Worm (Caenorhabditis elegans) whole organism, L2 larva: Measurements from ENCODE around the gene aqp-8.

Experiments
- C34F6.9 ChIP-seq: fragments of 150-350 bp; optimal IDR thresholded peaks from 2 replicates; lab custom pipeline; 2014; ENCODE audit warnings: missing biosample characterization, missing genetic modification characterization
- F13H6.1 ChIP-seq: sonication (generic microtip); optimal IDR thresholded peaks from 2 replicates; lab custom pipeline; 2016; ENCODE audit warnings: missing genetic modification characterization, missing compliant biosample characterization
- R02D3.7 ChIP-seq: fragments of 150-350 bp; optimal IDR thresholded peaks from 2 replicates; lab custom pipeline; 2014; ENCODE audit warnings: missing biosample characterization, missing genetic modification characterization
- Y55F3AM.14 ChIP-seq: fragments of 200-800 bp; sonication (Bioruptor generic); optimal IDR thresholded peaks from 2 replicates; lab custom pipeline; 2018; ENCODE audit warnings: mild to moderate bottlenecking, missing genetic modification characterization, missing compliant biosample characterization
- ZK546.5 ChIP-seq: sonication (generic microtip); optimal IDR thresholded peaks from 2 replicates; lab custom pipeline; 2017; ENCODE audit warnings: missing biosample characterization, missing genetic modification characterization
- aly-2 ChIP-seq: fragments of 150-350 bp; optimal IDR thresholded peaks from 2 replicates; lab custom pipeline; 2014; ENCODE audit warnings: missing biosample characterization, missing genetic modification characterization
- ama-1 ChIP-seq: fragments of 150-350 bp; optimal IDR thresholded peaks from 2 replicates; lab custom pipeline; 2018; ENCODE audit warnings: inconsistent platforms
- blmp-1 ChIP-seq: sonication (generic microtip); optimal IDR thresholded peaks from 2 replicates; lab custom pipeline; 2017; ENCODE audit warnings: missing genetic modification characterization, mild to moderate bottlenecking, missing compliant biosample characterization, antibody characterized with exemption, moderate library complexity; ENCODE audit not compliant: insufficient read depth
- ceh-82 ChIP-seq: fragments of 150-350 bp; optimal IDR thresholded peaks from 2 replicates; lab custom pipeline; 2014; ENCODE audit warnings: missing biosample characterization, missing genetic modification characterization
- crh-2 ChIP-seq: sonication (generic microtip); optimal IDR thresholded peaks from 2 replicates; lab custom pipeline; 2017; ENCODE audit warnings: missing biosample characterization, missing genetic modification characterization
- dmd-4 ChIP-seq: sonication (generic microtip); optimal IDR thresholded peaks from 2 replicates; lab custom pipeline; 2017; ENCODE audit warnings: missing biosample characterization, missing genetic modification characterization
- egl-27 ChIP-seq: sonication (generic microtip); optimal IDR thresholded peaks from 3 replicates; lab custom pipeline; 2017; ENCODE audit warnings: missing biosample characterization, missing genetic modification reagents, missing genetic modification characterization
- elt-1 ChIP-seq: fragments of 150-350 bp; optimal IDR thresholded peaks from 2 replicates; lab custom pipeline; 2014; ENCODE audit warnings: missing biosample characterization, missing genetic modification characterization
- lin-11 ChIP-seq: fragments of 150-350 bp; sonication (generic microtip); optimal IDR thresholded peaks from 2 replicates; lab custom pipeline; 2014; ENCODE audit warnings: missing biosample characterization, missing genetic modification characterization, inconsistent platforms, mixed read lengths
- lin-13 ChIP-seq: fragments of 150-350 bp; optimal IDR thresholded peaks from 2 replicates; lab custom pipeline; 2014; ENCODE audit warnings: missing biosample characterization, missing genetic modification reagents, missing genetic modification characterization
- lin-39 ChIP-seq: fragments of 150-350 bp; optimal IDR thresholded peaks from 2 replicates; lab custom pipeline; 2014; ENCODE audit warnings: missing biosample characterization, missing genetic modification reagents, missing genetic modification characterization
- lsy-2 ChIP-seq, 2 experiments: fragments of 150-350 bp in 1 of 2; sonication (generic microtip) in 1 of 2; optimal IDR thresholded peaks; 2 replicates each; lab custom pipeline; 2014 to 2017; ENCODE audit warnings: missing biosample characterization in 2 of 2, missing genetic modification characterization in 2 of 2
- mab-5 ChIP-seq: fragments of 150-350 bp; optimal IDR thresholded peaks from 2 replicates; lab custom pipeline; 2014; ENCODE audit warnings: missing biosample characterization, missing genetic modification characterization
- mbf-1 ChIP-seq: sonication (generic microtip); optimal IDR thresholded peaks from 2 replicates; lab custom pipeline; 2017; ENCODE audit warnings: missing biosample characterization, missing genetic modification characterization
- mdl-1 ChIP-seq, 2 experiments: fragments of 150-350 bp in 1 of 2; sonication (generic microtip) in 1 of 2; optimal IDR thresholded peaks; 2 replicates each; lab custom pipeline; 2017; ENCODE audit warnings: missing biosample characterization in 2 of 2, missing genetic modification characterization in 2 of 2
- nhr-10 ChIP-seq: sonication (generic microtip); optimal IDR thresholded peaks from 2 replicates; lab custom pipeline; 2017; ENCODE audit warnings: missing biosample characterization, missing genetic modification characterization
- nhr-11 ChIP-seq: fragments of 150-350 bp; optimal IDR thresholded peaks from 2 replicates; lab custom pipeline; 2014; ENCODE audit warnings: missing biosample characterization, missing genetic modification characterization
- nhr-12 ChIP-seq: fragments of 150-350 bp; optimal IDR thresholded peaks from 2 replicates; lab custom pipeline; 2014; ENCODE audit warnings: missing biosample characterization, missing genetic modification characterization
- nhr-21 ChIP-seq: fragments of 150-350 bp; optimal IDR thresholded peaks from 2 replicates; lab custom pipeline; 2014; ENCODE audit warnings: missing biosample characterization, missing genetic modification characterization
- nhr-237 ChIP-seq: fragments of 150-350 bp; optimal IDR thresholded peaks from 2 replicates; lab custom pipeline; 2014; ENCODE audit warnings: missing biosample characterization, missing genetic modification characterization
- nhr-25 ChIP-seq: fragments of 150-350 bp; sonication (generic microtip); optimal IDR thresholded peaks from 3 replicates; lab custom pipeline; 2014; ENCODE audit warnings: missing biosample characterization, missing genetic modification characterization
- nhr-6 ChIP-seq: fragments of 150-350 bp; optimal IDR thresholded peaks from 2 replicates; lab custom pipeline; 2014; ENCODE audit warnings: missing biosample characterization, missing genetic modification characterization
- nhr-77 ChIP-seq: fragments of 150-350 bp; optimal IDR thresholded peaks from 2 replicates; lab custom pipeline; 2014; ENCODE audit warnings: missing biosample characterization, missing genetic modification characterization
- sem-4 ChIP-seq: fragments of 150-350 bp; optimal IDR thresholded peaks from 2 replicates; lab custom pipeline; 2014; ENCODE audit warnings: missing biosample characterization, missing genetic modification reagents, missing genetic modification characterization
- skn-1 ChIP-seq: sonication (generic microtip); optimal IDR thresholded peaks from 2 replicates; lab custom pipeline; 2017; ENCODE audit warnings: missing biosample characterization, missing genetic modification characterization
- sma-3 ChIP-seq: sonication (generic microtip); optimal IDR thresholded peaks from 2 replicates; lab custom pipeline; 2016; ENCODE audit warnings: missing genetic modification reagents, missing genetic modification characterization, missing compliant biosample characterization
- sma-9 ChIP-seq, 2 experiments: fragments of 150-350 bp in 1 of 2; sonication (generic microtip) in 1 of 2; optimal IDR thresholded peaks; 2 replicates each; lab custom pipeline; 2014 to 2016; ENCODE audit warnings: missing genetic modification characterization in 2 of 2, mild to moderate bottlenecking in 1 of 2, missing biosample characterization in 1 of 2, missing compliant biosample characterization in 1 of 2, missing genetic modification reagents in 1 of 2, moderate library complexity in 1 of 2
- unc-62 ChIP-seq: fragments of 150-350 bp; optimal IDR thresholded peaks from 2 replicates; lab custom pipeline; 2014; ENCODE audit warnings: missing biosample characterization, missing genetic modification reagents, missing genetic modification characterization
- ztf-4 ChIP-seq: fragments of 150-350 bp; optimal IDR thresholded peaks from 2 replicates; lab custom pipeline; 2014; ENCODE audit warnings: missing biosample characterization, missing genetic modification characterization

Gene aqp-8

ce11 chrX:4694611-4695370 lies 10.0 kb downstream of the aqp-8 start:
- TF ChIP-seq nhr-77 (tag; lab: Kevin White, UChicago), result no peak
- TF ChIP-seq sem-4, result no peak
- TF ChIP-seq lsy-2 (tag; optimal IDR thresholded peaks at IDR 0.05; lab: Kevin White, UChicago), result no peak
- TF ChIP-seq nhr-25 (tag; lab: Kevin White, UChicago), result peak; percentile 41
- no peak for TF ChIP-seq lin-11 (tag; lab: Kevin White, UChicago)
- no peak for TF ChIP-seq sma-9 (GFP tag; optimal IDR thresholded peaks at IDR 0.05; lab: Kevin White, UChicago)
- no peak for TF ChIP-seq sma-9 (tag; optimal IDR thresholded peaks at IDR 0.05; lab: Kevin White, UChicago)

DNA sequence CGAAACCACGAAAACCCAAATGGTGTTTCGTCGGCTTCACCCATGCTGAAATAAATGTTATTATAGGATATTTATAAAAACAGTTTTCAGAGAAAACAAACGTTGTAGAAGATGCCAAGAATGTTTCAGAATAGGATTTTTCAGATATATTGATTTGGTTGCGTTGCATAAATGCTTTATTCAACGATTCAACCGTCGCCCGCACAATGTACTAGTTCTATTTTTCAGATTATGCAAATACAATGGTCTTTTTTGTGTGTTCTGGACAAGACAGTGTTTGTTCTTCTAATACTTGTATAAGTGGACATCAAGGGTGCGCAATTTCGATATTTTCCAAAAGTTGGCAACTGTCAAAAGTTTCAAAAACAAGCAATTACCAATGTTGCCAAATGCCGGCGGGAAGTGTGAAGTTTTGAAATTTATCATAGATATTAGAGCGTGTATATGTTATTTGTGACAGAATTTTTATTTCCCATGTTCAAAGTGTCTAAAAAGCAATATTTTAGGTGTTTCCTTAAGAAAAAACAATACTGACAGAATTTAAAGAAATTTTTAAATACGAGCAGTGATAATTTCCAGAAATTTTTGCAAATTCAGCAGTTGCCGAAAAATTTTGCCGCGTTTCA lies 13.5 kb downstream of the aqp-8 start, which contains the start of gene K02G10.5:
Gene K02G10.5 (minus strand): TSS at position 51 of the 626 bp plus-strand sequence.
- no peak for TF ChIP-seq nhr-77 (tag; lab: Kevin White, UChicago)
- TF ChIP-seq C34F6.9 (tag; lab: Kevin White, UChicago), result no peak
- TF ChIP-seq R02D3.7 (tag; lab: Kevin White, UChicago), result no peak
- no peak for TF ChIP-seq lin-11 (tag; lab: Kevin White, UChicago)
- TF ChIP-seq ztf-4 (tag; lab: Kevin White, UChicago), result no peak
- TF ChIP-seq egl-27 (tag; lab: Kevin White, UChicago), result no peak
- TF ChIP-seq nhr-10, result no peak
- no peak for TF ChIP-seq unc-62 (GFP tag; lab: Kevin White, UChicago)
- TF ChIP-seq sem-4, result no peak
- no peak for TF ChIP-seq sma-3 (GFP tag; lab: Kevin White, UChicago)
- no peak for TF ChIP-seq nhr-237 (tag; lab: Kevin White, UChicago)
- no peak for TF ChIP-seq sma-9 (GFP tag; optimal IDR thresholded peaks at IDR 0.05; lab: Kevin White, UChicago)
- no peak for TF ChIP-seq sma-9 (tag; optimal IDR thresholded peaks at IDR 0.05; lab: Kevin White, UChicago)
- TF ChIP-seq lsy-2 (tag; optimal IDR thresholded peaks at IDR 0.05; lab: Kevin White, UChicago), result no peak
- no peak for TF ChIP-seq dmd-4 (tag; lab: Kevin White, UChicago)

- TF ChIP-seq unc-62 (GFP tag; lab: Kevin White, UChicago), result no peak
These were observed 19.2 kb downstream of the aqp-8 start for ce11 chrX:4685579-4685978.

DNA sequence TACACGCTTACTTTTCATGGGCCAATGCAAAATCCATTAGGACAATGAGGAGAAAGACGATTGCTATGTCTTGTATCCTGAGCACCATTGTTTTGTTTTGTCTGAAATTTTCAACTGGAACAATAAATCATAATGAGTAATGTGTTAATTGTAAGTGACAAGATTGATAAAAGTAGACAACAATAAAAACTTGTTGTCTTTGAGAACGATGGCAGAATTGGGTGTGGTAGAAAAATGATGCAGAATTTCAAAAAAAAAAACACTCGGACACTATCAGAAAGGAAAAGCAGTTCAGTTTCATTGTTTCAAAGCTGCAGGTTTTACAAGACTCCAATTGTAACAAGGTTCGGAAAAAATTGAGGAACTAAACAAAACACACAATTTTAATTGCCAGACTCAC lies 22.2 kb downstream of the aqp-8 start, which contains the start of gene K02G10.15:
Gene K02G10.15 (minus strand): TSS at position 101 of the 400 bp plus-strand sequence.
- no peak for TF ChIP-seq skn-1
- TF ChIP-seq nhr-11 (tag; lab: Kevin White, UChicago), result no peak
- TF ChIP-seq nhr-6 (tag; lab: Kevin White, UChicago), result no peak
- no peak for TF ChIP-seq lin-13 (GFP tag; lab: Kevin White, UChicago)
- TF ChIP-seq lin-39 (tag; lab: Kevin White, UChicago), result no peak
- no peak for TF ChIP-seq ama-1 (lab: Kevin White, UChicago)
- no peak for TF ChIP-seq aly-2 (tag; lab: Kevin White, UChicago)
- TF ChIP-seq crh-2, result no peak
- TF ChIP-seq elt-1 (tag; lab: Kevin White, UChicago), result no peak
- no peak for TF ChIP-seq F13H6.1 (tag; lab: Kevin White, UChicago)
- no peak for TF ChIP-seq mab-5 (tag; lab: Kevin White, UChicago)
- no peak for TF ChIP-seq mdl-1 (tag; optimal IDR thresholded peaks at IDR 0.05; lab: Kevin White, UChicago)
- no peak for TF ChIP-seq ceh-82 (tag; lab: Kevin White, UChicago)
- no peak for TF ChIP-seq lin-11 (tag; lab: Kevin White, UChicago)

ce11 chrX:4678029-4678428 lies 26.7 kb downstream of the aqp-8 start, which contains the start of gene flp-11:
Gene flp-11 (minus strand): TSS chrX:4678129.
- TF ChIP-seq mbf-1 (no peak), crh-2 (no peak), Y55F3AM.14 (no peak)

- TF ChIP-seq nhr-77 (tag; lab: Kevin White, UChicago) (no peak), nhr-12 (no peak), skn-1 (no peak), ama-1 (lab: Kevin White, UChicago) (no peak), nhr-21 (tag; lab: Kevin White, UChicago) (no peak), egl-27 (tag; lab: Kevin White, UChicago) (no peak), ZK546.5 (no peak), blmp-1 (tag; lab: Kevin White, UChicago) (no peak), aly-2 (tag; lab: Kevin White, UChicago) (no peak), F13H6.1 (tag; lab: Kevin White, UChicago) (no peak)
- TF ChIP-seq, all 48 proteins: peak for 0
These were observed 28.1 kb downstream of the aqp-8 start for ce11 chrX:4676702-4677101.
